Fruit fly (Drosophila melanogaster): Measurements from ENCODE around the gene CG33995.

Gene CG33995

dm6 chr2L:4999389-5000032 lies 43.6 kb upstream of the CG33995 start (continued):
- TF ChIP-seq CG8924 (tag; optimal IDR thresholded peaks at IDR 0.05) (peak; percentile 42), B-H2 (GFP tag; optimal IDR thresholded peaks at IDR 0.05) (peak; percentile 13), pum (GFP tag; optimal IDR thresholded peaks at IDR 0.05) (peak; percentile 43), Hand (GFP tag; optimal IDR thresholded peaks at IDR 0.05) (peak; percentile 11), NK7.1 (GFP tag; optimal IDR thresholded peaks at IDR 0.05) (no peak), jing (GFP tag; optimal IDR thresholded peaks at IDR 0.05) (peak; percentile 25), CrebB (tag; optimal IDR thresholded peaks at IDR 0.05) (no peak), CG13424 (tag; optimal IDR thresholded peaks at IDR 0.05) (peak; percentile 64), fd64A (GFP tag; optimal IDR thresholded peaks at IDR 0.05) (peak; percentile 2), CG8359 (GFP tag; optimal IDR thresholded peaks at IDR 0.05; ENCODE audit: borderline replicate concordance) (peak; percentile 29), CG6175 (GFP tag; IDR thresholded peaks at IDR 0.05) (0 out of 3 replicates have a peak, but pooled peaks have one; percentile 48), kni (GFP tag; optimal IDR thresholded peaks at IDR 0.05) (no peak), toy (GFP tag; IDR thresholded peaks at IDR 0.05) (no peak), fd102C (GFP tag; optimal IDR thresholded peaks at IDR 0.05) (no peak), CG6791 (GFP tag; IDR thresholded peaks at IDR 0.05; ENCODE audit: partially characterized antibody) (no peak)

DNA sequence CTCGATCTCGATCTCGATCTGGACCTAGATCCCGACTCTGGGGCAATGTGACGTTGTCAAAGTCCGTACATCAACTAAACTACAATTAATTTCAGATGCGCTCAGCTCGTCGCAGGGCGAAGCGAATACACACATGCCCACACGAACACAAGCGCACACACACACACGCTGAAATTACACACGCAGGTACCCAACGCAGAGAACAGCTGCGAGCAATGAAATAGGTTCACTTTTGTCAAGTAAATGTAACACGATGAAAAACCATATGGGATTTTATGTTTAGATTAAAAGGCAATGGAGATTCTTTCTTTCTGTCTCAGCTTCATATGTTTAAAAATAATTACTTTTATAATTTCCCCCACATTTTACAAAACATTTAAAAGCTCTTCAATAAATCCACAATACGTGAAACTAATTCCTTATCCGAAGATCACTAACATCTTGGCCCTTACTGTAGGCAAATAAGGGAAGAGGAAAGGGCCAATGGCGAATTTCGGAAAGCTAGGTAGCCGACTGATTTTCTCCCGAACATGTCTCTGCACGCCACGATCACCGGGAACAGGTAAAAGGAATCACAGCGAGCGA lies 42.7 kb upstream of the CG33995 start:
- TF ChIP-seq CrebB (tag; optimal IDR thresholded peaks at IDR 0.05), result peak; percentile 56
- peak; percentile 92 for TF ChIP-seq CG13424 (tag; optimal IDR thresholded peaks at IDR 0.05)
- peak; percentile 75 for TF ChIP-seq Drgx (GFP tag; IDR thresholded peaks at IDR 0.05)
- TF ChIP-seq Doc3 (GFP tag; IDR thresholded peaks at IDR 0.05; ENCODE audit: partially characterized antibody), result no peak
- peak; percentile 82 for TF ChIP-seq CG6854 (GFP tag; optimal IDR thresholded peaks at IDR 0.05)
- TF ChIP-seq CG7963 (GFP tag; IDR thresholded peaks at IDR 0.05; ENCODE audit: partially characterized antibody), result no peak
- peak; percentile 52 for TF ChIP-seq CG2875 (GFP tag; optimal IDR thresholded peaks at IDR 0.05)
- TF ChIP-seq C15 (GFP tag; IDR thresholded peaks at IDR 0.05), result no peak
- TF ChIP-seq Dip2 (GFP tag; IDR thresholded peaks at IDR 0.05), result no peak
- peak; percentile 75 for TF ChIP-seq CG34376 (GFP tag; optimal IDR thresholded peaks at IDR 0.05)
- no peak for TF ChIP-seq Lpt (GFP tag; optimal IDR thresholded peaks at IDR 0.05)
- TF ChIP-seq cg (GFP tag; optimal IDR thresholded peaks at IDR 0.05), result peak; percentile 93
- TF ChIP-seq CG3163 (GFP tag; optimal IDR thresholded peaks at IDR 0.05), result no peak
- TF ChIP-seq CG16863 (GFP tag; optimal IDR thresholded peaks at IDR 0.05), result peak; percentile 64
- peak; percentile 73 for TF ChIP-seq CG6813 (GFP tag; optimal IDR thresholded peaks at IDR 0.05)
- peak; percentile 89 for TF ChIP-seq gcm (GFP tag; optimal IDR thresholded peaks at IDR 0.05)
- peak; percentile 88 for TF ChIP-seq CoRest (tag; optimal IDR thresholded peaks at IDR 0.05)
- TF ChIP-seq CG8359 (GFP tag; optimal IDR thresholded peaks at IDR 0.05; ENCODE audit: borderline replicate concordance), result peak; percentile 68
- TF ChIP-seq Atf6 (GFP tag; IDR thresholded peaks at IDR 0.05), result peak; percentile 77
- no peak for TF ChIP-seq CG10565 (GFP tag; optimal IDR thresholded peaks at IDR 0.05)
- peak; percentile 59 for TF ChIP-seq ems (GFP tag; optimal IDR thresholded peaks at IDR 0.05)
- TF ChIP-seq HmgD (GFP tag; optimal IDR thresholded peaks at IDR 0.05), result peak; percentile 69
- TF ChIP-seq Xbp1 (GFP tag; optimal IDR thresholded peaks at IDR 0.05), result peak; percentile 79
- TF ChIP-seq org-1 (GFP tag; optimal IDR thresholded peaks at IDR 0.05), result peak; percentile 78
- peak; percentile 14 for TF ChIP-seq repo (GFP tag; optimal IDR thresholded peaks at IDR 0.05)
- TF ChIP-seq Doc2 (GFP tag; IDR thresholded peaks at IDR 0.05), result no peak
- peak; percentile 87 for TF ChIP-seq CG2120 (GFP tag; optimal IDR thresholded peaks at IDR 0.05)
- peak; percentile 60 for TF ChIP-seq sens-2 (GFP tag; IDR thresholded peaks at IDR 0.05)
- peak; percentile 9 for TF ChIP-seq abd-A (tag; optimal IDR thresholded peaks at IDR 0.05)
- peak; percentile 64 for TF ChIP-seq CG12219 (GFP tag; optimal IDR thresholded peaks at IDR 0.05)
- peak; percentile 85 for TF ChIP-seq Deaf1 (tag; optimal IDR thresholded peaks at IDR 0.05)
- no peak for TF ChIP-seq Tbp (GFP tag; optimal IDR thresholded peaks at IDR 0.05)
- TF ChIP-seq CG10959 (GFP tag; IDR thresholded peaks at IDR 0.05), result peak; percentile 70
- peak; percentile 70 for TF ChIP-seq Mad (GFP tag; optimal IDR thresholded peaks at IDR 0.05)
- peak; percentile 78 for TF ChIP-seq kni (GFP tag; optimal IDR thresholded peaks at IDR 0.05)
- peak; percentile 75 for TF ChIP-seq Fer2 (tag; optimal IDR thresholded peaks at IDR 0.05)

All from whole organism, embryonic.